Fruit fly (Drosophila melanogaster) whole organism, pupa: Measurements from ENCODE around the gene CG12560.

ENCODE experiments used
- CG10348 ChIP-seq: fragments of 200-800 bp; sonication (Bioruptor generic); IDR thresholded peaks from 2 replicates; pipeline ENCODE4 v1.3.6; 2022; ENCODE audit warnings: missing biosample characterization, missing genetic modification characterization
- CG12605 ChIP-seq: fragments of 200-800 bp; sonication (Bioruptor generic); IDR thresholded peaks from 2 replicates; pipeline ENCODE4 v1.3.6; 2022; ENCODE audit warnings: missing biosample characterization, missing genetic modification characterization
- CG13204 ChIP-seq: fragments of 200-800 bp; sonication (Bioruptor generic); optimal IDR thresholded peaks from 2 replicates; lab custom pipeline; 2018; ENCODE audit warnings: missing biosample characterization, mild to moderate bottlenecking, missing genetic modification characterization, moderate library complexity
- CG14655 ChIP-seq: fragments of 200-800 bp; sonication (Bioruptor generic); optimal IDR thresholded peaks from 3 replicates; lab custom pipeline; 2017; ENCODE audit warnings: mild to moderate bottlenecking, missing biosample characterization, missing genetic modification reagents, missing genetic modification characterization
- CG15710 ChIP-seq: fragments of 200-800 bp; sonication (Bioruptor generic); optimal IDR thresholded peaks from 2 replicates; lab custom pipeline; 2018; ENCODE audit warnings: missing biosample characterization, mild to moderate bottlenecking, missing genetic modification characterization, moderate library complexity
- CG17806 ChIP-seq: fragments of 200-800 bp; sonication (Bioruptor generic); optimal IDR thresholded peaks from 2 replicates; lab custom pipeline; 2018; ENCODE audit warnings: missing biosample characterization, mild to moderate bottlenecking, missing genetic modification characterization, moderate library complexity
- CG32121 ChIP-seq: fragments of 200-800 bp; sonication (Bioruptor generic); IDR thresholded peaks from 2 replicates; pipeline ENCODE4 v1.3.6; 2022; ENCODE audit warnings: missing biosample characterization, missing genetic modification characterization
- CG34367 ChIP-seq: fragments of 200-800 bp; sonication (Bioruptor generic); optimal IDR thresholded peaks from 2 replicates; lab custom pipeline; 2018; ENCODE audit warnings: missing biosample characterization, mild to moderate bottlenecking, missing genetic modification characterization
- CG4496 ChIP-seq: fragments of 200-800 bp; sonication (Bioruptor generic); IDR thresholded peaks from 3 replicates; pipeline ENCODE4 v1.3.6; 2022; ENCODE audit warnings: missing biosample characterization, missing genetic modification characterization
- CG8159 ChIP-seq: fragments of 200-800 bp; sonication (Bioruptor generic); optimal IDR thresholded peaks from 3 replicates; lab custom pipeline; 2018; ENCODE audit warnings: missing biosample characterization, mild to moderate bottlenecking, missing genetic modification characterization, moderate library complexity
- CG8301 ChIP-seq: fragments of 200-800 bp; sonication (Bioruptor generic); optimal IDR thresholded peaks from 2 replicates; lab custom pipeline; 2018; ENCODE audit warnings: missing biosample characterization, mild to moderate bottlenecking, missing genetic modification characterization
- CG9948 ChIP-seq: fragments of 200-800 bp; sonication (Bioruptor generic); optimal IDR thresholded peaks from 2 replicates; lab custom pipeline; 2018; ENCODE audit warnings: missing biosample characterization, mild to moderate bottlenecking, missing genetic modification characterization, moderate library complexity
- D1 ChIP-seq: fragments of 200-800 bp; sonication (Bioruptor generic); optimal IDR thresholded peaks from 2 replicates; lab custom pipeline; 2018; ENCODE audit warnings: missing biosample characterization, mild to moderate bottlenecking, missing genetic modification characterization, moderate library complexity
- EcR ChIP-seq: fragments of 200-800 bp; sonication (Bioruptor generic); optimal IDR thresholded peaks from 3 replicates; lab custom pipeline; 2019; ENCODE audit warnings: missing biosample characterization, missing genetic modification characterization, mild to moderate bottlenecking, moderate library complexity, missing genetic modification reagents
- Ets98B ChIP-seq: fragments of 200-800 bp; sonication (Bioruptor generic); IDR thresholded peaks from 2 replicates; pipeline ENCODE4 v1.3.6; 2022; ENCODE audit warnings: missing biosample characterization, missing genetic modification characterization
- Pif1A ChIP-seq: fragments of 200-800 bp; sonication (Bioruptor generic); optimal IDR thresholded peaks from 3 replicates; lab custom pipeline; 2016; ENCODE audit warnings: missing biosample characterization, missing genetic modification characterization
- Pif1B ChIP-seq: fragments of 200-800 bp; sonication (Bioruptor generic); optimal IDR thresholded peaks from 3 replicates; lab custom pipeline; 2016; ENCODE audit warnings: missing biosample characterization, missing genetic modification characterization
- Snoo ChIP-seq: fragments of 200-800 bp; sonication (Bioruptor generic); optimal IDR thresholded peaks from 3 replicates; lab custom pipeline; 2017; ENCODE audit warnings: missing biosample characterization, mild to moderate bottlenecking, missing genetic modification characterization, inconsistent platforms
- fd96Ca ChIP-seq: fragments of 200-800 bp; sonication (Bioruptor generic); IDR thresholded peaks from 3 replicates; pipeline ENCODE4 v1.3.6; 2022; ENCODE audit warnings: missing biosample characterization, missing genetic modification characterization
- gl ChIP-seq: fragments of 200-800 bp; sonication (Bioruptor generic); optimal IDR thresholded peaks from 2 replicates; lab custom pipeline; 2018; ENCODE audit warnings: missing biosample characterization, mild to moderate bottlenecking, missing genetic modification characterization
- rn ChIP-seq: fragments of 200-800 bp; sonication (Bioruptor generic); IDR thresholded peaks from 2 replicates; pipeline ENCODE4 v1.3.6; 2022; ENCODE audit warnings: missing biosample characterization, missing genetic modification characterization

The CG12560 gene

dm6 chr2L:8006038-8006437, 3.2 kb downstream of the CG12560 start:
- TF ChIP-seq CG15710 (tag; lab: Kevin White, UChicago): peak; percentile 70
- TF ChIP-seq Pif1B (GFP tag; lab: Kevin White, UChicago): peak; percentile 47
- TF ChIP-seq CG32121 (GFP tag; lab: Robert Waterston, UW): 0 out of 2 replicates have a peak, but pooled peaks have one; percentile 29
- peak; percentile 73 for TF ChIP-seq CG14655 (GFP tag; lab: Kevin White, UChicago)
- TF ChIP-seq CG9948 (tag; lab: Kevin White, UChicago): peak; percentile 52
- peak; percentile 13; the same call in 1 of the 2 replicates for TF ChIP-seq CG12605 (GFP tag; lab: Robert Waterston, UW)
- TF ChIP-seq CG10348 (GFP tag; lab: Robert Waterston, UW): no peak
- peak; percentile 57; the same call in 2 of the 3 replicates for TF ChIP-seq fd96Ca (GFP tag; lab: Robert Waterston, UW)
- peak; percentile 19 for TF ChIP-seq D1 (tag; lab: Kevin White, UChicago)
- peak; percentile 76 for TF ChIP-seq Pif1A (GFP tag; lab: Kevin White, UChicago)
- TF ChIP-seq EcR: peak; percentile 65
- peak; percentile 68 for TF ChIP-seq CG17806
- no peak for TF ChIP-seq CG13204 (GFP tag; lab: Kevin White, UChicago)
- peak; percentile 82 for TF ChIP-seq CG8159 (tag; lab: Kevin White, UChicago)
- TF ChIP-seq CG4496: peak; percentile 50; the same call in 2 of the 3 replicates
- peak; percentile 52 for TF ChIP-seq Ets98B (GFP tag; lab: Robert Waterston, UW)
- TF ChIP-seq Snoo (tag; lab: Kevin White, UChicago): peak; percentile 30
- peak; percentile 49 for TF ChIP-seq CG34367
- TF ChIP-seq CG8301 (tag; lab: Kevin White, UChicago): peak; percentile 62
- TF ChIP-seq rn (GFP tag; lab: Robert Waterston, UW): peak; percentile 18; the same call in 1 of the 2 replicates
- peak; percentile 52 for TF ChIP-seq gl

dm6 chr2L:8004072-8004471, 5.2 kb downstream of the CG12560 start, which contains the start of gene Wwox:
TSS of gene Wwox (minus strand) at chr2L:8004286.
- no peak for TF ChIP-seq Ets98B (GFP tag; lab: Robert Waterston, UW)
- no peak for TF ChIP-seq CG32121 (GFP tag; lab: Robert Waterston, UW)
- TF ChIP-seq fd96Ca (GFP tag; lab: Robert Waterston, UW): no peak
- TF ChIP-seq EcR: peak; percentile 21
- no peak for TF ChIP-seq CG8301 (tag; lab: Kevin White, UChicago)
- TF ChIP-seq CG4496: no peak

dm6 chr2L:8001694-8002627, 7.3 kb downstream of the CG12560 start:
- TF ChIP-seq Pif1B (GFP tag; lab: Kevin White, UChicago) (peak; percentile 85), CG4496 (peak; percentile 84), Pif1A (GFP tag; lab: Kevin White, UChicago) (peak; percentile 92), CG12605 (GFP tag; lab: Robert Waterston, UW) (peak; percentile 87), CG8159 (tag; lab: Kevin White, UChicago) (peak; percentile 89), gl (peak; percentile 56), Ets98B (GFP tag; lab: Robert Waterston, UW) (peak; percentile 88), CG8301 (tag; lab: Kevin White, UChicago) (peak; percentile 92), EcR (peak; percentile 79), CG34367 (peak; percentile 80), CG15710 (tag; lab: Kevin White, UChicago) (peak; percentile 83), CG9948 (tag; lab: Kevin White, UChicago) (peak; percentile 91), CG13204 (GFP tag; lab: Kevin White, UChicago) (peak; percentile 46), rn (GFP tag; lab: Robert Waterston, UW) (peak; percentile 77; the same call in 1 of the 2 replicates), CG10348 (GFP tag; lab: Robert Waterston, UW) (peak; percentile 65; the same call in 1 of the 2 replicates), CG14655 (GFP tag; lab: Kevin White, UChicago) (peak; percentile 96), Snoo (tag; lab: Kevin White, UChicago) (peak; percentile 52), CG17806 (peak; percentile 87), fd96Ca (GFP tag; lab: Robert Waterston, UW) (peak; percentile 87), CG32121 (GFP tag; lab: Robert Waterston, UW) (peak; percentile 90), D1 (tag; lab: Kevin White, UChicago) (peak; percentile 75)

dm6 chr2L:8000578-8001040, 8.7 kb downstream of the CG12560 start:
- TF ChIP-seq CG10348 (GFP tag; lab: Robert Waterston, UW): peak; percentile 87
- TF ChIP-seq CG13204 (GFP tag; lab: Kevin White, UChicago): peak; percentile 83
- peak; percentile 91 for TF ChIP-seq Snoo (tag; lab: Kevin White, UChicago)
- peak; percentile 89 for TF ChIP-seq Ets98B (GFP tag; lab: Robert Waterston, UW)
- TF ChIP-seq CG32121 (GFP tag; lab: Robert Waterston, UW): peak; percentile 92
- TF ChIP-seq CG8159 (tag; lab: Kevin White, UChicago): peak; percentile 90
- TF ChIP-seq D1 (tag; lab: Kevin White, UChicago): peak; percentile 80
- TF ChIP-seq CG9948 (tag; lab: Kevin White, UChicago): peak; percentile 93
- peak; percentile 80 for TF ChIP-seq CG34367
- TF ChIP-seq CG4496: peak; percentile 93
- TF ChIP-seq rn (GFP tag; lab: Robert Waterston, UW): peak; percentile 78; the same call in 1 of the 2 replicates
- TF ChIP-seq CG14655 (GFP tag; lab: Kevin White, UChicago): peak; percentile 98
- peak; percentile 85 for TF ChIP-seq CG15710 (tag; lab: Kevin White, UChicago)
- TF ChIP-seq gl: peak; percentile 92
- peak; percentile 97 for TF ChIP-seq CG8301 (tag; lab: Kevin White, UChicago)
- peak; percentile 93 for TF ChIP-seq CG17806
- TF ChIP-seq CG12605 (GFP tag; lab: Robert Waterston, UW): peak; percentile 83
- TF ChIP-seq Pif1B (GFP tag; lab: Kevin White, UChicago): peak; percentile 92
- peak; percentile 86 for TF ChIP-seq Pif1A (GFP tag; lab: Kevin White, UChicago)
- peak; percentile 95 for TF ChIP-seq fd96Ca (GFP tag; lab: Robert Waterston, UW)
- peak; percentile 70 for TF ChIP-seq EcR
